4 worm cellular contexts compared by ENCODE assay signal in genomic region chrX:11475780-11476179, ce11.
TF ChIP-seq lines count a peak whose summit lies in the region.

No protein-coding gene starts in this region.

TF ChIP-seq in whole organism, L1 larva, 84 proteins besides CTCF, POLR2A, EP300 and RAD21:
- no peak for TF ChIP-seq mdl-1 (tag; optimal IDR thresholded peaks at IDR 0.05; lab: Kevin White, UChicago)
- peak; percentile 88 for TF ChIP-seq lin-14 (GFP tag; optimal IDR thresholded peaks at IDR 0.05; lab: Kevin White, UChicago)
TF ChIP-seq in whole organism, L1 larva: peak in this region for 1.

TF ChIP-seq in whole organism, L3 larva, 47 proteins besides CTCF, POLR2A, EP300 and RAD21:
- no peak for TF ChIP-seq nhr-11 (tag; optimal IDR thresholded peaks at IDR 0.05; lab: Kevin White, UChicago)
- no peak for TF ChIP-seq nfya-1 (tag; optimal IDR thresholded peaks at IDR 0.05; lab: Kevin White, UChicago; ENCODE audit: insufficient read depth)
- peak; percentile 17 for TF ChIP-seq lin-39 (tag; optimal IDR thresholded peaks at IDR 0.05; lab: Kevin White, UChicago)
- TF ChIP-seq hmg-11 (tag; optimal IDR thresholded peaks at IDR 0.05; lab: Kevin White, UChicago): no peak
- no peak for TF ChIP-seq mdl-1 (tag; optimal IDR thresholded peaks at IDR 0.05; lab: Kevin White, UChicago)
- no peak for TF ChIP-seq nhr-77 (tag; optimal IDR thresholded peaks at IDR 0.05; lab: Kevin White, UChicago)
- no peak for TF ChIP-seq elt-2 (tag; optimal IDR thresholded peaks at IDR 0.05; lab: Kevin White, UChicago)
- no peak for TF ChIP-seq tbx-2 (tag; optimal IDR thresholded peaks at IDR 0.05; lab: Kevin White, UChicago)
- TF ChIP-seq ceh-9 (tag; optimal IDR thresholded peaks at IDR 0.05; lab: Kevin White, UChicago): no peak

TF ChIP-seq in whole organism, L4 larva, 104 proteins besides CTCF, POLR2A, EP300 and RAD21:
- TF ChIP-seq egl-43 (GFP tag; IDR thresholded peaks at IDR 0.05; lab: Robert Waterston, UW): 0 out of 2 replicates have a peak, but pooled peaks have one; percentile 42
- TF ChIP-seq aha-1 (tag; lab: Kevin White, UChicago): peak; percentile 94
- no peak for TF ChIP-seq T20F7.1 (GFP tag; optimal IDR thresholded peaks at IDR 0.05; lab: Kevin White, UChicago)

TF ChIP-seq in whole organism, late embryonic, 69 proteins besides CTCF, POLR2A, EP300 and RAD21:
- TF ChIP-seq unc-42 (tag; optimal IDR thresholded peaks at IDR 0.05; lab: Kevin White, UChicago): peak; percentile 34
- TF ChIP-seq dve-1 (tag; optimal IDR thresholded peaks at IDR 0.05; lab: Kevin White, UChicago): no peak
- TF ChIP-seq ceh-31 (tag; optimal IDR thresholded peaks at IDR 0.05; lab: Kevin White, UChicago): peak; percentile 46

Comparison
In these comparisons a context has a peak if more than half of its experiments do, and no peak if none do; other contexts are left out.
1. Of the 29 proteins assayed by ChIP-seq in both whole organism, L4 larva and whole organism, L1 larva: peak only in whole organism, L4 larva: aha-1; only in whole organism, L1 larva: none; in both: none; in neither: 28.